Fruit fly (Drosophila melanogaster) whole organism, embryonic: ENCODE data around the gene bero.

ENCODE experiments used
- ATbp ChIP-seq: fragments of 200-800 bp; sonication (Bioruptor generic); optimal IDR thresholded peaks from 2 replicates; lab custom pipeline; 2017; ENCODE audit warnings: missing biosample characterization, mild to moderate bottlenecking, missing genetic modification characterization, missing genetic modification reagents
- CG10543 ChIP-seq: fragments of 200-800 bp; sonication (Bioruptor generic); optimal IDR thresholded peaks from 3 replicates; lab custom pipeline; 2017; ENCODE audit warnings: missing biosample characterization, mild to moderate bottlenecking, missing genetic modification characterization, moderate library complexity
- CG12071 ChIP-seq: fragments of 200-800 bp; sonication (Bioruptor generic); optimal IDR thresholded peaks from 3 replicates; lab custom pipeline; 2018; ENCODE audit warnings: missing biosample characterization, mild to moderate bottlenecking, missing genetic modification characterization
- CG12942 ChIP-seq: fragments of 200-800 bp; sonication (Bioruptor generic); optimal IDR thresholded peaks from 3 replicates; lab custom pipeline; 2016; ENCODE audit warnings: missing biosample characterization, missing genetic modification characterization
- CG13894 ChIP-seq: fragments of 200-800 bp; sonication (Bioruptor generic); optimal IDR thresholded peaks from 3 replicates; lab custom pipeline; 2018; ENCODE audit warnings: missing biosample characterization, mild to moderate bottlenecking, missing genetic modification characterization, moderate library complexity
- CG15269 ChIP-seq: fragments of 200-800 bp; sonication (Bioruptor generic); optimal IDR thresholded peaks from 2 replicates; lab custom pipeline; 2018; ENCODE audit warnings: missing biosample characterization, mild to moderate bottlenecking, missing genetic modification characterization, moderate library complexity
- CG1529 ChIP-seq: fragments of 200-800 bp; sonication (Bioruptor generic); optimal IDR thresholded peaks from 3 replicates; lab custom pipeline; 2018; ENCODE audit warnings: missing biosample characterization, missing genetic modification characterization
- CG15514 ChIP-seq: fragments of 200-800 bp; sonication (Bioruptor generic); optimal IDR thresholded peaks from 3 replicates; lab custom pipeline; 2017; ENCODE audit warnings: missing biosample characterization, missing genetic modification characterization, mild to moderate bottlenecking, moderate library complexity, missing genetic modification reagents
- CG1603 ChIP-seq: fragments of 200-800 bp; sonication (Bioruptor generic); optimal IDR thresholded peaks from 2 replicates; lab custom pipeline; 2019; ENCODE audit warnings: missing biosample characterization, mild to moderate bottlenecking, missing genetic modification characterization, moderate library complexity
- CG16813 ChIP-seq: fragments of 200-800 bp; sonication (Bioruptor generic); IDR thresholded peaks from 3 replicates; pipeline ENCODE4 v1.3.6; 2022; ENCODE audit warnings: missing biosample characterization, missing genetic modification characterization; ENCODE audit not compliant: partially characterized antibody
- CG16863 ChIP-seq: fragments of 200-800 bp; sonication (Bioruptor generic); optimal IDR thresholded peaks from 3 replicates; lab custom pipeline; 2016; ENCODE audit warnings: missing biosample characterization, missing genetic modification characterization
- CG17359 ChIP-seq: fragments of 200-800 bp; sonication (Bioruptor generic); optimal IDR thresholded peaks from 3 replicates; lab custom pipeline; 2018; ENCODE audit warnings: missing biosample characterization, mild to moderate bottlenecking, missing genetic modification characterization, moderate library complexity
- CG1792 ChIP-seq: fragments of 200-800 bp; sonication (Bioruptor generic); optimal IDR thresholded peaks from 2 replicates; lab custom pipeline; 2016; ENCODE audit warnings: missing biosample characterization, missing genetic modification characterization
- CG3065 ChIP-seq: fragments of 200-800 bp; sonication (Bioruptor generic); optimal IDR thresholded peaks from 2 replicates; lab custom pipeline; 2016; ENCODE audit warnings: missing biosample characterization, missing genetic modification characterization
- CG32772 ChIP-seq: fragments of 200-800 bp; sonication (Bioruptor generic); IDR thresholded peaks from 2 replicates; pipeline ENCODE4 v1.3.6; 2022; ENCODE audit warnings: missing biosample characterization, missing genetic modification characterization
- CG34376 ChIP-seq: fragments of 200-800 bp; sonication (Bioruptor generic); optimal IDR thresholded peaks from 2 replicates; lab custom pipeline; 2018; ENCODE audit warnings: missing biosample characterization, mild to moderate bottlenecking, missing genetic modification characterization
- CG34422 ChIP-seq: fragments of 200-800 bp; sonication (Bioruptor generic); IDR thresholded peaks from 3 replicates; pipeline ENCODE4 v1.3.6; 2022; ENCODE audit warnings: missing biosample characterization, missing genetic modification characterization
- CG9727 ChIP-seq: fragments of 200-800 bp; sonication (Bioruptor generic); optimal IDR thresholded peaks from 3 replicates; lab custom pipeline; 2017; ENCODE audit warnings: missing biosample characterization, mild to moderate bottlenecking, missing genetic modification characterization
- CkIIα-i1 ChIP-seq: fragments of 200-800 bp; sonication (Bioruptor generic); IDR thresholded peaks from 2 replicates; pipeline ENCODE4 v1.3.6; 2022; ENCODE audit warnings: missing biosample characterization, missing genetic modification characterization
- Deaf1 ChIP-seq: fragments of 200-800 bp; optimal IDR thresholded peaks from 3 replicates; lab custom pipeline; 2019; ENCODE audit warnings: missing biosample characterization, mild to moderate bottlenecking, missing genetic modification characterization, moderate library complexity
- Fer1 ChIP-seq: fragments of 200-800 bp; sonication (Bioruptor generic); optimal IDR thresholded peaks from 2 replicates; lab custom pipeline; 2017; ENCODE audit warnings: missing biosample characterization, mild to moderate bottlenecking, missing genetic modification characterization
- Fer2 ChIP-seq: fragments of 200-800 bp; sonication (Bioruptor generic); optimal IDR thresholded peaks from 2 replicates; lab custom pipeline; 2018; ENCODE audit warnings: missing biosample characterization, mild to moderate bottlenecking, missing genetic modification characterization, moderate library complexity
- Lpt ChIP-seq: fragments of >200 bp; optimal IDR thresholded peaks from 2 replicates; lab custom pipeline; 2018; ENCODE audit warnings: missing biosample characterization, missing genetic modification characterization
- Med ChIP-seq: fragments of 200-800 bp; sonication (Bioruptor generic); peaks from one replicate; lab custom pipeline; 2016; ENCODE audit warnings: missing biosample characterization, missing genetic modification characterization, mild to moderate bottlenecking, inconsistent platforms, moderate library complexity
- NFAT ChIP-seq: fragments of 200-800 bp; sonication (Bioruptor generic); IDR thresholded peaks from 2 replicates; pipeline ENCODE4 v1.3.6; 2022; ENCODE audit warnings: missing biosample characterization, missing genetic modification characterization
- Nf-YC ChIP-seq: fragments of 200-800 bp; optimal IDR thresholded peaks from 3 replicates; lab custom pipeline; 2019; ENCODE audit warnings: missing biosample characterization, mild to moderate bottlenecking, missing genetic modification characterization, moderate library complexity
- Spps ChIP-seq: fragments of 200-800 bp; sonication (Bioruptor generic); optimal IDR thresholded peaks from 2 replicates; lab custom pipeline; 2018; ENCODE audit warnings: missing biosample characterization, mild to moderate bottlenecking, missing genetic modification characterization
- ac ChIP-seq: fragments of 200-800 bp; sonication (Bioruptor generic); optimal IDR thresholded peaks from 3 replicates; lab custom pipeline; 2017; ENCODE audit warnings: missing biosample characterization, mild to moderate bottlenecking, missing genetic modification characterization
- amos ChIP-seq: fragments of 200-800 bp; sonication (Bioruptor generic); IDR thresholded peaks from 2 replicates; pipeline ENCODE4 v1.3.6; 2022; ENCODE audit warnings: missing biosample characterization, missing genetic modification characterization; ENCODE audit not compliant: partially characterized antibody
- bbx ChIP-seq: fragments of 200-800 bp; sonication (Bioruptor generic); IDR thresholded peaks from 2 replicates; pipeline ENCODE4 v1.3.6; 2022; ENCODE audit warnings: missing biosample characterization, missing genetic modification characterization; ENCODE audit not compliant: partially characterized antibody
- btn ChIP-seq: fragments of 200-800 bp; sonication (Bioruptor generic); optimal IDR thresholded peaks from 2 replicates; lab custom pipeline; 2016; ENCODE audit warnings: missing biosample characterization, missing genetic modification characterization
- ci ChIP-seq: fragments of 200-800 bp; sonication (Bioruptor generic); IDR thresholded peaks from 3 replicates; pipeline ENCODE4 v1.3.6; 2022; ENCODE audit warnings: missing biosample characterization, missing genetic modification characterization
- corto ChIP-seq: fragments of 200-800 bp; sonication (Bioruptor generic); optimal IDR thresholded peaks from 2 replicates; lab custom pipeline; 2016; ENCODE audit warnings: missing biosample characterization, mild to moderate bottlenecking, missing genetic modification characterization, moderate library complexity
- dysf ChIP-seq: fragments of 200-800 bp; sonication (Bioruptor generic); IDR thresholded peaks from 3 replicates; pipeline ENCODE4 v1.3.6; 2022; ENCODE audit warnings: missing biosample characterization, missing genetic modification characterization
- ems ChIP-seq: fragments of 200-800 bp; sonication (Bioruptor generic); optimal IDR thresholded peaks from 3 replicates; lab custom pipeline; 2016; ENCODE audit warnings: missing biosample characterization, missing genetic modification characterization
- exex ChIP-seq: fragments of 200-800 bp; sonication (Bioruptor generic); optimal IDR thresholded peaks from 4 replicates; lab custom pipeline; 2018; ENCODE audit warnings: missing biosample characterization, mild to moderate bottlenecking, missing genetic modification characterization, moderate library complexity
- gcm ChIP-seq: fragments of 200-800 bp; sonication (Bioruptor generic); optimal IDR thresholded peaks from 2 replicates; lab custom pipeline; 2019; ENCODE audit warnings: missing biosample characterization, mild to moderate bottlenecking, missing genetic modification characterization, moderate library complexity
- hb ChIP-seq: fragments of 200-800 bp; sonication (Bioruptor generic); IDR thresholded peaks from 3 replicates; pipeline ENCODE4 v1.3.6; 2022; ENCODE audit warnings: missing biosample characterization, missing genetic modification characterization; ENCODE audit not compliant: partially characterized antibody
- ken ChIP-seq: fragments of 200-800 bp; sonication (Bioruptor generic); IDR thresholded peaks from 3 replicates; pipeline ENCODE4 v1.3.6; 2022; ENCODE audit warnings: missing biosample characterization, missing genetic modification characterization
- knrl ChIP-seq: fragments of 200-800 bp; sonication (Bioruptor generic); IDR thresholded peaks from 3 replicates; pipeline ENCODE4 v1.3.6; 2022; ENCODE audit warnings: missing biosample characterization, missing genetic modification characterization; ENCODE audit not compliant: partially characterized antibody
- nmo ChIP-seq: fragments of 200-800 bp; sonication (Bioruptor generic); optimal IDR thresholded peaks from 2 replicates; lab custom pipeline; 2018; ENCODE audit warnings: missing biosample characterization, mild to moderate bottlenecking, missing genetic modification characterization, moderate library complexity
- odd ChIP-seq: fragments of 200-800 bp; sonication (Bioruptor generic); optimal IDR thresholded peaks from 2 replicates; lab custom pipeline; 2017; ENCODE audit warnings: missing biosample characterization, mild to moderate bottlenecking, missing genetic modification characterization
- pfk ChIP-seq: fragments of 200-800 bp; sonication (Bioruptor generic); optimal IDR thresholded peaks from 2 replicates; lab custom pipeline; 2018; ENCODE audit warnings: missing biosample characterization, mild to moderate bottlenecking, missing genetic modification characterization, moderate library complexity
- phol ChIP-seq: fragments of 200-800 bp; sonication (Bioruptor generic); optimal IDR thresholded peaks from 3 replicates; lab custom pipeline; 2018; ENCODE audit warnings: missing biosample characterization, mild to moderate bottlenecking, missing genetic modification characterization, moderate library complexity
- sqz ChIP-seq: fragments of 200-800 bp; sonication (Bioruptor generic); optimal IDR thresholded peaks from 3 replicates; lab custom pipeline; 2018; ENCODE audit warnings: missing biosample characterization, mild to moderate bottlenecking, missing genetic modification characterization
- sug ChIP-seq: fragments of 200-800 bp; optimal IDR thresholded peaks from 2 replicates; lab custom pipeline; 2019; ENCODE audit warnings: missing biosample characterization, mild to moderate bottlenecking, missing genetic modification characterization, moderate library complexity
- usp ChIP-seq: fragments of >200 bp; optimal IDR thresholded peaks from 2 replicates; lab custom pipeline; 2017; ENCODE audit warnings: missing biosample characterization, missing genetic modification characterization
- zf30C ChIP-seq: fragments of 200-800 bp; sonication (Bioruptor generic); optimal IDR thresholded peaks from 3 replicates; lab custom pipeline; 2018; ENCODE audit warnings: missing biosample characterization, mild to moderate bottlenecking, missing genetic modification characterization
- zfh2 ChIP-seq: fragments of 200-800 bp; sonication (Bioruptor generic); optimal IDR thresholded peaks from 2 replicates; lab custom pipeline; 2016; ENCODE audit warnings: missing biosample characterization, missing genetic modification characterization

bero gene

dm6 chr2L:20811039-20811652, 47.3 kb upstream of the bero start (continued):
- TF ChIP-seq ATbp (GFP tag; lab: Kevin White, UChicago) (peak; percentile 55), CkIIα-i1 (no peak), sqz (GFP tag; lab: Kevin White, UChicago) (peak; percentile 24), Fer2 (tag; lab: Kevin White, UChicago) (no peak), ac (no peak), gcm (GFP tag; lab: Kevin White, UChicago) (peak; percentile 22), Deaf1 (tag; lab: Kevin White, UChicago) (peak; percentile 42), odd (peak; percentile 7), CG10543 (GFP tag; lab: Kevin White, UChicago) (peak; percentile 31), NFAT (GFP tag; lab: Robert Waterston, UW) (no peak), phol (tag; lab: Kevin White, UChicago) (peak; percentile 45), CG34422 (GFP tag; lab: Robert Waterston, UW) (0 out of 3 replicates have a peak, but pooled peaks have one; percentile 30), Spps (no peak), Med (GFP tag; lab: Kevin White, UChicago) (peak; percentile 78), CG3065 (GFP tag; lab: Kevin White, UChicago) (no peak), dysf (GFP tag; lab: Robert Waterston, UW) (peak; percentile 50; the same call in 1 of the 3 replicates), CG1792 (GFP tag; lab: Kevin White, UChicago) (no peak), corto (GFP tag; lab: Kevin White, UChicago) (no peak), usp (GFP tag; lab: Kevin White, UChicago) (no peak), CG16813 (no peak), CG17359 (tag; lab: Kevin White, UChicago) (peak; percentile 74), CG13894 (tag; lab: Kevin White, UChicago) (no peak), amos (GFP tag; lab: Robert Waterston, UW) (no peak), CG32772 (GFP tag; lab: Robert Waterston, UW) (no peak; the same call in none of the 2 replicates), sug (tag; lab: Kevin White, UChicago) (no peak), ken (GFP tag; lab: Robert Waterston, UW) (no peak), CG16863 (GFP tag; lab: Kevin White, UChicago) (no peak), CG9727 (GFP tag; lab: Kevin White, UChicago) (no peak), pfk (GFP tag; lab: Kevin White, UChicago) (no peak), Nf-YC (tag; lab: Kevin White, UChicago) (peak; percentile 13), bbx (no peak), ci (peak; percentile 75), Fer1 (GFP tag; lab: Kevin White, UChicago) (peak; percentile 61), CG34376 (GFP tag; lab: Kevin White, UChicago) (no peak), Lpt (no peak), ems (GFP tag; lab: Kevin White, UChicago) (peak; percentile 8), btn (GFP tag; lab: Kevin White, UChicago) (no peak), zfh2 (GFP tag; lab: Kevin White, UChicago) (no peak), exex (no peak), knrl (no peak), CG15269 (peak; percentile 80), zf30C (GFP tag; lab: Kevin White, UChicago) (no peak), CG12071 (GFP tag; lab: Kevin White, UChicago) (peak; percentile 35), hb (GFP tag; lab: Robert Waterston, UW) (no peak), CG12942 (GFP tag; lab: Kevin White, UChicago) (peak; percentile 4), CG15514 (GFP tag; lab: Kevin White, UChicago) (peak; percentile 13), nmo (GFP tag; lab: Kevin White, UChicago) (peak; percentile 58), CG1603 (tag; lab: Kevin White, UChicago) (peak; percentile 32), CG1529 (peak; percentile 19)
